Worm (Caenorhabditis elegans): ENCODE measurements around the gene F27E5.8.

ce11 chrII:10164137-10164536 lies 36.8 kb upstream of the F27E5.8 start:
- TF ChIP-seq hlh-30 (tag; optimal IDR thresholded peaks at IDR 0.05; ENCODE audit: insufficient read depth): no peak
- no peak for TF ChIP-seq ceh-20 (GFP tag; IDR thresholded peaks at IDR 0.05)
- no peak for TF ChIP-seq madf-5 (GFP tag; IDR thresholded peaks at IDR 0.05)
- no peak for TF ChIP-seq R02D3.7 (tag; optimal IDR thresholded peaks at IDR 0.05)
- TF ChIP-seq lin-39 (tag; optimal IDR thresholded peaks at IDR 0.05): no peak
- TF ChIP-seq nhr-77 (tag; optimal IDR thresholded peaks at IDR 0.05): no peak
- TF ChIP-seq dmd-9 (GFP tag; IDR thresholded peaks at IDR 0.05): no peak
